Fruit fly (Drosophila melanogaster): ENCODE measurements around the gene CG15579.

Gene CG15579

DNA sequence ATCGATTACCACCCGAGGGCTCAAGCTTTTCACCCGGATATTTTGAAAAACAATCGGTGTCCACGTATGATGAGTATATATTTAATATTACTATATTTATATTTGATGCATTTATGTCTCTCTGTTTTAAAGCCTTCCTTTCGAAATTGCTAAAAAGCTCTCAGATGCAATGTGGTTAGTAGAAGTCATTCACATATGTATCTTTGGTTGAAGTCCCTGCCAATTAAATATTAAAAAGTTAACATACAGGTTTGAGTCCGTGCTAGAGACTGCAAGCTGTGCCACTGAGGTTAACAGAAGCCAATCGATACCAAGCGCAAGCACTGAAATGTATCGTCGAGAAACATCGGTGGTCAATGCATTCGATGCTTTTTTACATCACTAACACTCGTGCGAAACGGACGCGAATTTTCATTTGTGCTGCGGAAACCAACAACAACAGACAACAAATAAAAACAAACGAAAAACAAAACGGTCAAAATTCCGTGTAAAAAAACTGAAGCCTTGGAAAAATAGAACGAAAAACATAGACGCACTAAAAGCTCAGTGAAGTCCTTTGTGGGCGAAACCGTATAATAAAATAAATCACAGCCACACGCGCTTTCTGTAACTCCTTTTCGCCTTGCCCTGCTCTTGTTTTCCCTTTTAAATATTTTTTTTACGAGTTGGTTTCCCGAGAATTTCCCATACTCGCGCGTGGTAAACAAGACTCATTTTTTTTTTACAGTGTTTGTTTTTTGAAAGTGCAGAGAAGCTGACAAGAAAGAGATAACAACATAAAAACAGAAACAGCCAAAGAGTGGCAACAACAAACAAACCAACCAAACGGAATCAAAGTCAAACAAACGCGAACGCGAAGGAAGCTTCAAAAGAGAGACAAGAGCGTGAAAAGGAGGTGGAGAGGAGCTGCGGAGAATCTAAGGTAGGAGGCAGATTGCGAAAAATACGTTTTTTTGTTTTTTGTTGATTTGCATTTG, 10.9 kb upstream of the CG15579 start, which contains the start of gene norpA (continued):
- TF ChIP-seq pros (GFP tag; optimal IDR thresholded peaks at IDR 0.05) (no peak), CG10979 (tag; optimal IDR thresholded peaks at IDR 0.05) (no peak), CG12391 (tag; optimal IDR thresholded peaks at IDR 0.05) (no peak), PHDP (tag; optimal IDR thresholded peaks at IDR 0.05) (peak; percentile 25), CG43689 (GFP tag; IDR thresholded peaks at IDR 0.05) (no peak), CG11398 (GFP tag; optimal IDR thresholded peaks at IDR 0.05) (no peak), ro (GFP tag; IDR thresholded peaks at IDR 0.05) (no peak), z (GFP tag; IDR thresholded peaks at IDR 0.05) (no peak), CG8944 (GFP tag; optimal IDR thresholded peaks at IDR 0.05) (no peak), ken (GFP tag; IDR thresholded peaks at IDR 0.05) (no peak), trh (GFP tag; optimal IDR thresholded peaks at IDR 0.05) (no peak), Side (GFP tag; optimal IDR thresholded peaks at IDR 0.05) (peak; percentile 5), Hmr (GFP tag; optimal IDR thresholded peaks at IDR 0.05) (peak; percentile 55), Atf3 (GFP tag; optimal IDR thresholded peaks at IDR 0.05) (no peak), Meics (GFP tag; optimal IDR thresholded peaks at IDR 0.05) (peak; percentile 33), CG14014 (GFP tag; IDR thresholded peaks at IDR 0.05) (no peak), CG9215 (GFP tag; IDR thresholded peaks at IDR 0.05) (no peak), pnt (GFP tag; optimal IDR thresholded peaks at IDR 0.05) (no peak), run (tag; optimal IDR thresholded peaks at IDR 0.05) (no peak), Sin3A (optimal IDR thresholded peaks at IDR 0.05) (peak; percentile 46), zen2 (GFP tag; IDR thresholded peaks at IDR 0.05; ENCODE audit: partially characterized antibody) (peak; percentile 88), nmo (GFP tag; optimal IDR thresholded peaks at IDR 0.05) (no peak), Optix (GFP tag; IDR thresholded peaks at IDR 0.05) (no peak), CG6272 (GFP tag; IDR thresholded peaks at IDR 0.05) (0 out of 2 replicates have a peak, but pooled peaks have one; percentile 37), CG12659 (GFP tag; optimal IDR thresholded peaks at IDR 0.05) (peak; percentile 66), insv (GFP tag; optimal IDR thresholded peaks at IDR 0.05) (no peak), Xrp1 (GFP tag; IDR thresholded peaks at IDR 0.05) (no peak), al (GFP tag; IDR thresholded peaks at IDR 0.05) (no peak), Adf1 (GFP tag; IDR thresholded peaks at IDR 0.05) (peak; percentile 22; the same call in 1 of the 2 replicates), Oli (tag; optimal IDR thresholded peaks at IDR 0.05) (peak; percentile 39), Antp (GFP tag; optimal IDR thresholded peaks at IDR 0.05) (no peak), CG2116 (GFP tag; optimal IDR thresholded peaks at IDR 0.05) (peak; percentile 45), CG12769 (tag; optimal IDR thresholded peaks at IDR 0.05) (no peak), CG15479 (GFP tag; optimal IDR thresholded peaks at IDR 0.05) (no peak), CG31388 (GFP tag; optimal IDR thresholded peaks at IDR 0.05) (no peak), wor (GFP tag; IDR thresholded peaks at IDR 0.05) (no peak), ara (GFP tag; IDR thresholded peaks at IDR 0.05) (no peak), Hr51 (GFP tag; optimal IDR thresholded peaks at IDR 0.05) (peak; percentile 21 to 51), BEAF-32 (GFP tag; optimal IDR thresholded peaks at IDR 0.05) (peak; percentile 90), CG16779 (GFP tag; IDR thresholded peaks at IDR 0.05) (no peak), Dfd (GFP tag; optimal IDR thresholded peaks at IDR 0.05) (no peak), CG3726 (GFP tag; IDR thresholded peaks at IDR 0.05) (no peak), CG6654 (GFP tag; optimal IDR thresholded peaks at IDR 0.05) (no peak), Sry-δ (GFP tag; optimal IDR thresholded peaks at IDR 0.05) (peak; percentile 89), grn (GFP tag; optimal IDR thresholded peaks at IDR 0.05) (no peak), tgo (GFP tag; IDR thresholded peaks at IDR 0.05) (no peak), CG3281 (GFP tag; optimal IDR thresholded peaks at IDR 0.05) (no peak), CG34376 (GFP tag; optimal IDR thresholded peaks at IDR 0.05) (no peak), CG33557 (GFP tag; optimal IDR thresholded peaks at IDR 0.05) (no peak)

Measured in whole organism, embryonic.